Worm (Caenorhabditis elegans) whole organism, L1 larva: Measurements from ENCODE around the gene ZK899.1.
"Not testable (repeated sequence)": the region's sequence is repeated elsewhere in the genome, so short reads cannot be mapped to it uniquely, and the experiment has no call there.

ENCODE experiments used
- C04F5.9 ChIP-seq: sonication (generic microtip); optimal IDR thresholded peaks from 2 replicates; lab custom pipeline; 2016; ENCODE audit warnings: missing genetic modification characterization, missing compliant biosample characterization
- C34B4.2 ChIP-seq: sonication (generic microtip); optimal IDR thresholded peaks from 2 replicates; lab custom pipeline; 2017; ENCODE audit warnings: mild to moderate bottlenecking, missing genetic modification characterization, missing compliant biosample characterization
- blmp-1 ChIP-seq: fragments of 150-350 bp; optimal IDR thresholded peaks from 2 replicates; lab custom pipeline; 2014; ENCODE audit warnings: missing biosample characterization, missing genetic modification characterization
- ceh-82 ChIP-seq, 3 experiments: fragments of 150-350 bp in 1 of 3; sonication (generic microtip) in 2 of 3; optimal IDR thresholded peaks; 2 replicates each; lab custom pipeline; 2014 to 2017; ENCODE audit warnings: missing biosample characterization in 3 of 3, missing genetic modification characterization in 3 of 3
- ceh-88 ChIP-seq: fragments of 200-800 bp; sonication (Bioruptor generic); IDR thresholded peaks from 2 replicates; pipeline ENCODE4 v1.3.6; 2022; ENCODE audit warnings: missing genetic modification characterization, missing compliant biosample characterization
- ceh-90 ChIP-seq: sonication (generic microtip); optimal IDR thresholded peaks from 2 replicates; lab custom pipeline; 2016; ENCODE audit warnings: missing genetic modification characterization, missing compliant biosample characterization
- ces-1 ChIP-seq: fragments of 150-350 bp; optimal IDR thresholded peaks from 2 replicates; lab custom pipeline; 2014; ENCODE audit warnings: missing biosample characterization, missing genetic modification reagents, missing genetic modification characterization
- dpl-1 ChIP-seq, 3 experiments: fragments of 150-350 bp in 2 of 3; sonication (generic microtip) in 1 of 3; optimal IDR thresholded peaks; 2 replicates each; lab custom pipeline; 2014 to 2017; ENCODE audit warnings: missing biosample characterization in 3 of 3, missing genetic modification characterization in 3 of 3, missing genetic modification reagents in 3 of 3
- efl-1 ChIP-seq, 4 experiments: fragments of 150-350 bp; optimal IDR thresholded peaks in 3 of 4; peaks in 1 of 4; 1 replicate in 1 of 4; 2 replicates in 3 of 4; lab custom pipeline; 2014; ENCODE audit warnings: missing biosample characterization in 2 of 4, missing genetic modification characterization in 2 of 4, missing genetic modification reagents in 2 of 4
- egl-13 ChIP-seq: sonication (generic microtip); optimal IDR thresholded peaks from 2 replicates; lab custom pipeline; 2016; ENCODE audit warnings: missing genotype, missing genetic modification reagents, missing genetic modification characterization, missing compliant biosample characterization
- elt-3 ChIP-seq, 6 experiments: fragments of 150-350 bp in 1 of 6; sonication (generic microtip); optimal IDR thresholded peaks; 2 replicates each; lab custom pipeline; 2017 to 2018; ENCODE audit warnings: missing biosample characterization in 6 of 6, missing genetic modification characterization in 6 of 6, inconsistent platforms in 1 of 6
- ets-5 ChIP-seq: fragments of 200-800 bp; sonication (Bioruptor generic); IDR thresholded peaks from 2 replicates; pipeline ENCODE4 v1.3.6; 2022; ENCODE audit warnings: missing genetic modification characterization, missing compliant biosample characterization
- fkh-4 ChIP-seq: sonication (generic microtip); optimal IDR thresholded peaks from 2 replicates; lab custom pipeline; 2016; ENCODE audit warnings: missing compliant biosample characterization, missing genetic modification characterization, borderline replicate concordance
- fkh-8 ChIP-seq: sonication (generic microtip); optimal IDR thresholded peaks from 2 replicates; lab custom pipeline; 2016; ENCODE audit warnings: mild to moderate bottlenecking, missing genetic modification characterization, missing compliant biosample characterization
- fos-1 ChIP-seq: fragments of 150-350 bp; optimal IDR thresholded peaks from 2 replicates; lab custom pipeline; 2014; ENCODE audit warnings: missing biosample characterization, missing genetic modification characterization
- hlh-4 ChIP-seq: sonication (generic microtip); optimal IDR thresholded peaks from 2 replicates; lab custom pipeline; 2016; ENCODE audit warnings: mild to moderate bottlenecking, missing genetic modification characterization, missing compliant biosample characterization
- irx-1 ChIP-seq: sonication (generic microtip); optimal IDR thresholded peaks from 2 replicates; lab custom pipeline; 2016; ENCODE audit warnings: missing genetic modification characterization, missing compliant biosample characterization
- lin-14 ChIP-seq: fragments of 200-800 bp; sonication (Bioruptor generic); optimal IDR thresholded peaks from 2 replicates; lab custom pipeline; 2018; ENCODE audit warnings: mild to moderate bottlenecking, missing genetic modification characterization, moderate library complexity, missing compliant biosample characterization
- lin-35 ChIP-seq, 2 experiments: fragments of 150-350 bp; optimal IDR thresholded peaks; 2 replicates each; lab custom pipeline; 2014; ENCODE audit warnings: missing biosample characterization in 2 of 2, missing genetic modification characterization in 2 of 2, missing genetic modification reagents in 2 of 2
- lin-39 ChIP-seq: fragments of 150-350 bp; optimal IDR thresholded peaks from 2 replicates; lab custom pipeline; 2014; ENCODE audit warnings: missing biosample characterization, missing genetic modification reagents, missing genetic modification characterization
- lir-3 ChIP-seq: sonication (generic microtip); optimal IDR thresholded peaks from 2 replicates; lab custom pipeline; 2016; ENCODE audit warnings: mild to moderate bottlenecking, missing genetic modification characterization, moderate library complexity, missing compliant biosample characterization; ENCODE audit not compliant: poor library complexity
- mab-9 ChIP-seq: fragments of 200-800 bp; sonication (Bioruptor generic); IDR thresholded peaks from 2 replicates; pipeline ENCODE4 v1.3.6; 2022; ENCODE audit warnings: missing genetic modification reagents, missing genetic modification characterization, missing compliant biosample characterization
- mdl-1 ChIP-seq, 2 experiments: fragments of 150-350 bp; optimal IDR thresholded peaks; 2 replicates each; lab custom pipeline; 2014 to 2017; ENCODE audit warnings: missing biosample characterization in 2 of 2, missing genetic modification characterization in 2 of 2, inconsistent platforms in 1 of 2
- mef-2 ChIP-seq: fragments of 150-350 bp; optimal IDR thresholded peaks from 2 replicates; lab custom pipeline; 2014; ENCODE audit warnings: missing biosample characterization, missing genetic modification characterization
- mep-1 ChIP-seq: fragments of 150-350 bp; optimal IDR thresholded peaks from 2 replicates; lab custom pipeline; 2014; ENCODE audit warnings: missing biosample characterization, missing genetic modification characterization
- nhr-19 ChIP-seq: fragments of 200-800 bp; sonication (Bioruptor generic); conservative IDR thresholded peaks from 2 replicates; pipeline ENCODE4 v1.3.6; 2022; ENCODE audit warnings: missing genetic modification characterization, missing compliant biosample characterization
- nhr-47 ChIP-seq: sonication (generic microtip); optimal IDR thresholded peaks from 2 replicates; lab custom pipeline; 2016; ENCODE audit warnings: mild to moderate bottlenecking, missing genetic modification characterization, moderate library complexity, missing compliant biosample characterization
- nhr-77 ChIP-seq: fragments of 150-350 bp; optimal IDR thresholded peaks from 2 replicates; lab custom pipeline; 2014; ENCODE audit warnings: missing biosample characterization, missing genetic modification characterization
- nhr-85 ChIP-seq: sonication (generic microtip); peaks from one replicate; lab custom pipeline; 2016; ENCODE audit warnings: missing genetic modification characterization, inconsistent platforms, missing compliant biosample characterization
- nhr-90 ChIP-seq: sonication (generic microtip); optimal IDR thresholded peaks from 2 replicates; lab custom pipeline; 2016; ENCODE audit warnings: mild to moderate bottlenecking, missing genetic modification characterization, missing compliant biosample characterization; ENCODE audit not compliant: poor library complexity
- pqm-1 ChIP-seq: sonication (generic microtip); optimal IDR thresholded peaks from 3 replicates; lab custom pipeline; 2017; ENCODE audit warnings: missing biosample characterization, missing genetic modification characterization
- rnt-1 ChIP-seq: sonication (generic microtip); optimal IDR thresholded peaks from 2 replicates; lab custom pipeline; 2016; ENCODE audit warnings: mild to moderate bottlenecking, missing genetic modification characterization, moderate library complexity, missing compliant biosample characterization
- skn-1 ChIP-seq: fragments of 150-350 bp; optimal IDR thresholded peaks from 2 replicates; lab custom pipeline; 2014; ENCODE audit warnings: missing biosample characterization, missing genetic modification characterization
- sox-4 ChIP-seq: sonication (generic microtip); optimal IDR thresholded peaks from 2 replicates; lab custom pipeline; 2016; ENCODE audit warnings: missing genetic modification characterization, missing compliant biosample characterization
- sup-37 ChIP-seq: fragments of 200-800 bp; sonication (Bioruptor generic); optimal IDR thresholded peaks from 2 replicates; lab custom pipeline; 2018; ENCODE audit warnings: mild to moderate bottlenecking, missing genetic modification characterization, missing compliant biosample characterization
- swsn-7 ChIP-seq: sonication (generic microtip); optimal IDR thresholded peaks from 2 replicates; lab custom pipeline; 2016; ENCODE audit warnings: missing genetic modification characterization, missing compliant biosample characterization
- tlp-1 ChIP-seq: fragments of 150-350 bp; optimal IDR thresholded peaks from 2 replicates; lab custom pipeline; 2014; ENCODE audit warnings: missing biosample characterization, missing genetic modification characterization
- unc-130 ChIP-seq: fragments of 150-350 bp; optimal IDR thresholded peaks from 2 replicates; lab custom pipeline; 2017; ENCODE audit warnings: missing biosample characterization, missing genetic modification characterization, inconsistent platforms
- unc-30 ChIP-seq: sonication (generic microtip); optimal IDR thresholded peaks from 2 replicates; lab custom pipeline; 2017; ENCODE audit warnings: missing biosample characterization, missing genetic modification characterization
- unc-86 ChIP-seq: sonication (generic microtip); optimal IDR thresholded peaks from 2 replicates; lab custom pipeline; 2016; ENCODE audit warnings: missing genetic modification characterization, missing compliant biosample characterization
- unc-98 ChIP-seq: fragments of 200-800 bp; sonication (Bioruptor generic); IDR thresholded peaks from 2 replicates; pipeline ENCODE4 v1.3.6; 2022; ENCODE audit warnings: missing genetic modification characterization, missing compliant biosample characterization
- zag-1 ChIP-seq: fragments of 150-350 bp; optimal IDR thresholded peaks from 2 replicates; lab custom pipeline; 2014; ENCODE audit warnings: missing biosample characterization, missing genetic modification characterization
- zip-4 ChIP-seq: fragments of 200-800 bp; sonication (Bioruptor generic); optimal IDR thresholded peaks from 2 replicates; lab custom pipeline; 2018; ENCODE audit warnings: mild to moderate bottlenecking, missing genetic modification characterization, moderate library complexity, missing compliant biosample characterization
- ztf-4 ChIP-seq: fragments of 150-350 bp; optimal IDR thresholded peaks from 2 replicates; lab custom pipeline; 2014; ENCODE audit warnings: missing biosample characterization, missing genetic modification characterization

ZK899.1 gene

DNA sequence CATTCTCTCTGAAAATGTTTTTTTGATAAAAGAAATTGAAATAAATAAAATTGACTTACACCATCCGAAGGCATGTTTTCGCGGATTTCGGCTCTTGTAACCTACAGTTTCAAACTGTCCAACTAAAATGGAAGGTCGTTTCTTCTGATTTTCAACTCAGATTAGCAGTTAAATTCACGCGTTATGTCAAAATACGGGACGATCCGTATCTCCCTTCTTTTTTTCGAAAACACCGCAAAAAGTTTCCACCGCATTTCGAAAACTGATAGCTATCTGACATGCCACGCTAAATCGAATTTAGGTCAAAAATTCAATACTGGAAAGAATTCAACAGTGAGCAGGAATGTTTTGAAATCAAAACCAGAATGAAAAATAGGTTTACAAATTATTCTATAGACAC lies 11.7 kb downstream of the ZK899.1 start, which contains the start of gene tba-8:
TSS of gene tba-8 (minus strand) at position 207 of the 400 bp plus-strand sequence.
- no peak for TF ChIP-seq nhr-77 (tag; lab: Kevin White, UChicago)
- no peak for TF ChIP-seq elt-3 (tag; optimal IDR thresholded peaks at IDR 0.05; lab: Kevin White, UChicago)
- no peak for TF ChIP-seq mef-2 (tag; lab: Kevin White, UChicago)
- no peak for TF ChIP-seq swsn-7 (tag; lab: Kevin White, UChicago)
- TF ChIP-seq blmp-1 (tag; lab: Kevin White, UChicago) = peak; percentile 19
- TF ChIP-seq nhr-85 = peak; percentile 79
- TF ChIP-seq nhr-90 (tag; lab: Kevin White, UChicago) = no peak
- no peak for TF ChIP-seq fkh-8 (tag; lab: Kevin White, UChicago)
- TF ChIP-seq lin-35 (GFP tag; optimal IDR thresholded peaks at IDR 0.05; lab: Kevin White, UChicago) = no peak
- TF ChIP-seq lin-14 (GFP tag; lab: Kevin White, UChicago) = peak; percentile 25
- TF ChIP-seq, all 84 proteins: peak for 3

- TF ChIP-seq mab-9 (GFP tag; lab: Robert Waterston, UW); C34B4.2 (tag; lab: Kevin White, UChicago); irx-1 (tag; lab: Kevin White, UChicago): not testable (repeated sequence)
Measured at ce11 chrX:9460834-9461233, 14.4 kb downstream of the ZK899.1 start, which contains the start of gene ZK899.5. TSS of gene ZK899.5 (minus strand) at chrX:9460934.

- TF ChIP-seq sox-4, lir-3, unc-30 (tag; lab: Kevin White, UChicago): not testable (repeated sequence)
Measured at ce11 chrX:9463045-9463444, 16.6 kb downstream of the ZK899.1 start, which contains the start of gene ZK899.6. TSS of gene ZK899.6 (plus strand) at chrX:9463345.

ce11 chrX:9465722-9466132 lies 19.3 kb downstream of the ZK899.1 start:
- TF ChIP-seq nhr-90 (tag; lab: Kevin White, UChicago) = peak; percentile 100
- TF ChIP-seq pqm-1 (tag; lab: Kevin White, UChicago) = peak; percentile 91
- peak; percentile 95 for TF ChIP-seq unc-86
- peak; percentile 97 to 99 (median 99) for TF ChIP-seq ceh-82 (tag; optimal IDR thresholded peaks at IDR 0.05; lab: Kevin White, UChicago)
- TF ChIP-seq dpl-1 (GFP tag; optimal IDR thresholded peaks at IDR 0.05; lab: Kevin White, UChicago) = peak; percentile 44 to 71 (median 64)
- peak; percentile 84 to 88 for TF ChIP-seq efl-1 (optimal IDR thresholded peaks at IDR 0.05; lab: Kevin White, UChicago)
- TF ChIP-seq efl-1 (GFP tag; optimal IDR thresholded peaks at IDR 0.05 in 1 of 2; lab: Kevin White, UChicago) = peak; percentile 54 to 97
- peak; percentile 97 for TF ChIP-seq zag-1 (tag; lab: Kevin White, UChicago)
- no peak for TF ChIP-seq tlp-1 (tag; lab: Kevin White, UChicago)
- peak; percentile 97 for TF ChIP-seq ceh-88
- TF ChIP-seq C04F5.9 (tag; lab: Kevin White, UChicago) = peak; percentile 92
- TF ChIP-seq ces-1 (GFP tag; lab: Kevin White, UChicago) = peak; percentile 87
- TF ChIP-seq ceh-90 (tag; lab: Kevin White, UChicago) = peak; percentile 48
- TF ChIP-seq lir-3 (tag; lab: Kevin White, UChicago) = peak; percentile 94
- TF ChIP-seq rnt-1 (tag; lab: Kevin White, UChicago) = peak; percentile 98
- peak; percentile 99 for TF ChIP-seq egl-13 (tag; lab: Kevin White, UChicago)
- TF ChIP-seq lin-14 (GFP tag; lab: Kevin White, UChicago) = peak; percentile 98
- TF ChIP-seq C34B4.2 (tag; lab: Kevin White, UChicago) = peak; percentile 51
- TF ChIP-seq sup-37 = peak; percentile 94
- peak; percentile 100 for TF ChIP-seq nhr-47
- TF ChIP-seq zip-4 (GFP tag; lab: Kevin White, UChicago) = peak; percentile 97
- TF ChIP-seq fos-1 (tag; lab: Kevin White, UChicago) = peak; percentile 99
- peak; percentile 96 for TF ChIP-seq fkh-4 (tag; lab: Kevin White, UChicago)
- TF ChIP-seq mdl-1 (tag; optimal IDR thresholded peaks at IDR 0.05; lab: Kevin White, UChicago) = peak; percentile 71 to 90
- peak; percentile 100 for TF ChIP-seq sox-4 (tag; lab: Kevin White, UChicago)
- peak; percentile 98 for TF ChIP-seq nhr-19
- TF ChIP-seq lin-39 (tag; lab: Kevin White, UChicago) = peak; percentile 100
- TF ChIP-seq unc-98 (GFP tag; lab: Robert Waterston, UW) = peak; percentile 91
- TF ChIP-seq skn-1 (tag; lab: Kevin White, UChicago) = peak; percentile 99
- peak; percentile 99 for TF ChIP-seq nhr-77 (tag; lab: Kevin White, UChicago)
- TF ChIP-seq ztf-4 (tag; lab: Kevin White, UChicago) = peak; percentile 99
- TF ChIP-seq unc-130 = peak; percentile 50
- peak; percentile 97 for TF ChIP-seq mab-9 (GFP tag; lab: Robert Waterston, UW)
- TF ChIP-seq mep-1 (tag; lab: Kevin White, UChicago) = peak; percentile 100
- TF ChIP-seq hlh-4 (tag; lab: Kevin White, UChicago) = peak; percentile 85
- no peak for TF ChIP-seq ets-5 (GFP tag; lab: Robert Waterston, UW)
